Worm (Caenorhabditis elegans) whole organism, L4 larva: Measurements from ENCODE around the gene Y57G11B.5.

Experiments used
- D1046.2 ChIP-seq: fragments of 200-800 bp; sonication (Bioruptor generic); IDR thresholded peaks from 2 replicates; pipeline ENCODE4 v1.3.6; 2022; ENCODE audit warnings: missing genetic modification characterization, missing compliant biosample characterization
- T20F7.1 ChIP-seq: fragments of 200-800 bp; sonication (Bioruptor generic); optimal IDR thresholded peaks from 2 replicates; lab custom pipeline; 2018; ENCODE audit warnings: mild to moderate bottlenecking, missing genetic modification characterization, missing compliant biosample characterization
- T26A8.4 ChIP-seq: fragments of 200-800 bp; sonication (Bioruptor generic); IDR thresholded peaks from 2 replicates; pipeline ENCODE4 v1.3.6; 2022; ENCODE audit warnings: missing genetic modification characterization, missing compliant biosample characterization
- Y105C5A.15 ChIP-seq: fragments of 200-800 bp; sonication (Bioruptor generic); IDR thresholded peaks from 2 replicates; pipeline ENCODE4 v1.3.6; 2022; ENCODE audit warnings: missing genetic modification characterization, missing compliant biosample characterization
- Y5F2A.4 ChIP-seq: fragments of 200-800 bp; sonication (Bioruptor generic); optimal IDR thresholded peaks from 2 replicates; lab custom pipeline; 2018; ENCODE audit warnings: mild to moderate bottlenecking, missing genetic modification characterization, missing compliant biosample characterization
- aly-2 ChIP-seq: sonication (generic microtip); optimal IDR thresholded peaks from 2 replicates; lab custom pipeline; 2018; ENCODE audit warnings: missing biosample characterization, missing genetic modification characterization
- ama-1 ChIP-seq: fragments of 150-350 bp; optimal IDR thresholded peaks from 2 replicates; lab custom pipeline; 2014; ENCODE audit warnings: inconsistent platforms, mixed read lengths
- arid-1 ChIP-seq: fragments of 200-800 bp; sonication (Bioruptor generic); conservative IDR thresholded peaks from 2 replicates; pipeline ENCODE4 v1.3.6; 2022; ENCODE audit warnings: missing genetic modification reagents, missing genetic modification characterization, missing compliant biosample characterization
- ceh-28 ChIP-seq: fragments of 150-350 bp; optimal IDR thresholded peaks from 2 replicates; lab custom pipeline; 2014; ENCODE audit warnings: missing biosample characterization, missing genetic modification reagents, missing genetic modification characterization
- ceh-62 ChIP-seq: sonication (generic microtip); optimal IDR thresholded peaks from 2 replicates; lab custom pipeline; 2017; ENCODE audit warnings: missing biosample characterization, missing genetic modification characterization
- cey-2 ChIP-seq: sonication (generic microtip); optimal IDR thresholded peaks from 3 replicates; lab custom pipeline; 2017; ENCODE audit warnings: missing genetic modification characterization, mild to moderate bottlenecking, missing compliant biosample characterization, antibody characterized with exemption, borderline replicate concordance; ENCODE audit not compliant: insufficient read depth
- daf-16 ChIP-seq, 3 experiments: sonication (generic microtip); optimal IDR thresholded peaks; 2 replicates each; lab custom pipeline; 2016 to 2017; ENCODE audit warnings: missing genetic modification characterization in 3 of 3, missing genetic modification reagents in 3 of 3, mild to moderate bottlenecking in 2 of 3, missing compliant biosample characterization in 2 of 3, missing biosample characterization in 1 of 3, moderate library complexity in 1 of 3
- dmd-6 ChIP-seq: fragments of 200-800 bp; sonication (Bioruptor generic); IDR thresholded peaks from 2 replicates; pipeline ENCODE4 v1.3.6; 2022; ENCODE audit warnings: missing genetic modification reagents, missing genetic modification characterization, missing compliant biosample characterization
- dmd-8 ChIP-seq: fragments of 200-800 bp; sonication (Bioruptor generic); IDR thresholded peaks from 2 replicates; pipeline ENCODE4 v1.3.6; 2022; ENCODE audit warnings: missing genetic modification characterization, missing compliant biosample characterization
- dpl-1 ChIP-seq: fragments of 150-350 bp; optimal IDR thresholded peaks from 2 replicates; lab custom pipeline; 2014; ENCODE audit warnings: missing biosample characterization, missing genetic modification reagents, missing genetic modification characterization
- duxl-1 ChIP-seq: sonication (generic microtip); optimal IDR thresholded peaks from 2 replicates; lab custom pipeline; 2016; ENCODE audit warnings: mild to moderate bottlenecking, missing genetic modification characterization, moderate library complexity, missing compliant biosample characterization; ENCODE audit not compliant: poor library complexity
- dve-1 ChIP-seq: sonication (generic microtip); optimal IDR thresholded peaks from 2 replicates; lab custom pipeline; 2017; ENCODE audit warnings: antibody characterized with exemption, mild to moderate bottlenecking, missing genetic modification characterization, missing compliant biosample characterization; ENCODE audit not compliant: insufficient read depth
- gei-8 ChIP-seq: fragments of 200-800 bp; sonication (Bioruptor generic); optimal IDR thresholded peaks from 2 replicates; lab custom pipeline; 2018; ENCODE audit warnings: mild to moderate bottlenecking, missing genetic modification characterization, missing compliant biosample characterization
- hif-1 ChIP-seq, 2 experiments: sonication (generic microtip); optimal IDR thresholded peaks; 2 replicates each; lab custom pipeline; 2016 to 2017; ENCODE audit warnings: missing compliant biosample characterization in 2 of 2, missing genetic modification characterization in 2 of 2, missing genetic modification reagents in 2 of 2, missing genotype in 2 of 2, mild to moderate bottlenecking in 1 of 2
- hlh-11 ChIP-seq: fragments of 200-800 bp; sonication (Bioruptor generic); optimal IDR thresholded peaks from 2 replicates; lab custom pipeline; 2018; ENCODE audit warnings: mild to moderate bottlenecking, missing genetic modification characterization, missing compliant biosample characterization
- hlh-30 ChIP-seq: sonication (generic microtip); optimal IDR thresholded peaks from 2 replicates; lab custom pipeline; 2017; ENCODE audit warnings: antibody characterized with exemption, mild to moderate bottlenecking, missing genetic modification characterization, missing compliant biosample characterization; ENCODE audit not compliant: insufficient read depth
- lin-1 ChIP-seq: fragments of 200-800 bp; sonication (Bioruptor generic); IDR thresholded peaks from 2 replicates; pipeline ENCODE4 v1.3.6; 2022; ENCODE audit warnings: missing genetic modification reagents, missing genetic modification characterization, missing compliant biosample characterization
- lin-38 ChIP-seq: fragments of 200-800 bp; sonication (Bioruptor generic); IDR thresholded peaks from 2 replicates; pipeline ENCODE4 v1.3.6; 2022; ENCODE audit warnings: missing genetic modification reagents, missing genetic modification characterization, missing compliant biosample characterization
- lin-39 ChIP-seq: fragments of 150-350 bp; optimal IDR thresholded peaks from 2 replicates; lab custom pipeline; 2014; ENCODE audit warnings: missing biosample characterization, missing genetic modification reagents, missing genetic modification characterization
- mdl-1 ChIP-seq, 2 experiments: fragments of 150-350 bp in 1 of 2; sonication (generic microtip) in 1 of 2; optimal IDR thresholded peaks; 2 replicates each; lab custom pipeline; 2014 to 2017; ENCODE audit warnings: missing biosample characterization in 2 of 2, missing genetic modification characterization in 2 of 2
- mdt-29 ChIP-seq: fragments of 200-800 bp; sonication (Bioruptor generic); IDR thresholded peaks from 2 replicates; pipeline ENCODE4 v1.3.6; 2022; ENCODE audit warnings: missing genetic modification reagents, missing genetic modification characterization, missing compliant biosample characterization
- mep-1 ChIP-seq: fragments of 150-350 bp; sonication (generic microtip); optimal IDR thresholded peaks from 3 replicates; lab custom pipeline; 2014; ENCODE audit warnings: missing biosample characterization, missing genetic modification characterization
- mxl-2 ChIP-seq: fragments of 200-800 bp; sonication (Bioruptor generic); conservative IDR thresholded peaks from 2 replicates; pipeline ENCODE4 v1.3.6; 2022; ENCODE audit warnings: missing genetic modification reagents, missing genetic modification characterization, missing compliant biosample characterization
- mxl-3 ChIP-seq: fragments of 200-800 bp; sonication (Bioruptor generic); optimal IDR thresholded peaks from 2 replicates; lab custom pipeline; 2018; ENCODE audit warnings: mild to moderate bottlenecking, missing genetic modification characterization, missing compliant biosample characterization
- nhr-10 ChIP-seq: fragments of 150-350 bp; optimal IDR thresholded peaks from 2 replicates; lab custom pipeline; 2014; ENCODE audit warnings: missing biosample characterization, missing genetic modification characterization
- nhr-102 ChIP-seq: sonication (generic microtip); optimal IDR thresholded peaks from 2 replicates; lab custom pipeline; 2016; ENCODE audit warnings: mild to moderate bottlenecking, missing genetic modification characterization, moderate library complexity, missing compliant biosample characterization
- nhr-11 ChIP-seq: fragments of 150-350 bp; optimal IDR thresholded peaks from 2 replicates; lab custom pipeline; 2014; ENCODE audit warnings: missing biosample characterization, missing genetic modification characterization
- nhr-28 ChIP-seq: fragments of 150-350 bp; optimal IDR thresholded peaks from 2 replicates; lab custom pipeline; 2014; ENCODE audit warnings: missing biosample characterization, missing genetic modification characterization
- nhr-42 ChIP-seq: fragments of 200-800 bp; sonication (Bioruptor generic); IDR thresholded peaks from 2 replicates; pipeline ENCODE4 v1.3.6; 2022; ENCODE audit warnings: missing genetic modification characterization, missing compliant biosample characterization
- nhr-48 ChIP-seq: sonication (generic microtip); optimal IDR thresholded peaks from 2 replicates; lab custom pipeline; 2016; ENCODE audit warnings: mild to moderate bottlenecking, missing genetic modification characterization, missing compliant biosample characterization
- nhr-6 ChIP-seq: fragments of 150-350 bp; optimal IDR thresholded peaks from 2 replicates; lab custom pipeline; 2014; ENCODE audit warnings: missing biosample characterization, missing genetic modification characterization
- pha-4 ChIP-seq, 2 experiments: fragments of 150-350 bp in 1 of 2; fragments of 200-800 bp in 1 of 2; sonication (Bioruptor generic) in 1 of 2; IDR thresholded peaks in 1 of 2; optimal IDR thresholded peaks in 1 of 2; 2 replicates each; pipeline versions ENCODE4 v1.3.6 to Lab custom; 2014 to 2022; ENCODE audit warnings: missing genetic modification characterization in 2 of 2, missing genetic modification reagents in 2 of 2, missing biosample characterization in 1 of 2, missing compliant biosample characterization in 1 of 2
- pqm-1 ChIP-seq: sonication (generic microtip); optimal IDR thresholded peaks from 2 replicates; lab custom pipeline; 2017; ENCODE audit warnings: missing biosample characterization, missing genetic modification characterization
- snpc-4 ChIP-seq: fragments of 150-350 bp; optimal IDR thresholded peaks from 2 replicates; lab custom pipeline; 2014; ENCODE audit warnings: missing biosample characterization, missing genetic modification characterization
- tra-1 ChIP-seq: fragments of 200-800 bp; sonication (Bioruptor generic); IDR thresholded peaks from 2 replicates; pipeline ENCODE4 v1.3.6; 2022; ENCODE audit warnings: missing genetic modification reagents, missing genetic modification characterization, missing compliant biosample characterization
- zfp-2 ChIP-seq: sonication (generic microtip); optimal IDR thresholded peaks from 2 replicates; lab custom pipeline; 2016; ENCODE audit warnings: mild to moderate bottlenecking, missing genetic modification characterization, missing compliant biosample characterization
- zip-2 ChIP-seq: fragments of 150-350 bp; optimal IDR thresholded peaks from 2 replicates; lab custom pipeline; 2014; ENCODE audit warnings: missing biosample characterization, missing genetic modification characterization
- ztf-7 ChIP-seq: fragments of 150-350 bp; optimal IDR thresholded peaks from 2 replicates; lab custom pipeline; 2014; ENCODE audit warnings: missing biosample characterization, missing genetic modification characterization

The Y57G11B.5 gene

ce11 chrIV:14614176-14614740, 39.6 kb downstream of the Y57G11B.5 start:
- no peak for TF ChIP-seq dmd-8 (GFP tag; lab: Robert Waterston, UW)
- TF ChIP-seq dpl-1 (GFP tag; lab: Kevin White, UChicago): no peak
- TF ChIP-seq mxl-3 (GFP tag; lab: Kevin White, UChicago): peak; percentile 61
- TF ChIP-seq snpc-4: no peak
- no peak for TF ChIP-seq arid-1
- no peak for TF ChIP-seq mxl-2
- TF ChIP-seq mdt-29 (GFP tag; lab: Robert Waterston, UW): no peak
- no peak for TF ChIP-seq zip-2 (tag; lab: Kevin White, UChicago)
- TF ChIP-seq mdl-1 (tag; optimal IDR thresholded peaks at IDR 0.05; lab: Kevin White, UChicago): peak in 1 of 2 experiments; percentile 77
- TF ChIP-seq duxl-1 (tag; lab: Kevin White, UChicago): no peak
- no peak for TF ChIP-seq ceh-62 (tag; lab: Kevin White, UChicago)
- TF ChIP-seq ceh-28: no peak
- peak; percentile 66 for TF ChIP-seq hlh-11
- TF ChIP-seq nhr-102 (tag; lab: Kevin White, UChicago): no peak
- no peak for TF ChIP-seq T20F7.1
- no peak for TF ChIP-seq nhr-42
- 0 out of 2 replicates have a peak, but pooled peaks have one; percentile 5 for TF ChIP-seq tra-1
- no peak for TF ChIP-seq T26A8.4 (GFP tag; lab: Robert Waterston, UW)
- peak in 1 of 2 experiments; percentile 41 for TF ChIP-seq hif-1 (tag; optimal IDR thresholded peaks at IDR 0.05; lab: Kevin White, UChicago)
- peak; percentile 67 for TF ChIP-seq hlh-30 (tag; lab: Kevin White, UChicago)
- no peak for TF ChIP-seq daf-16 (GFP tag; optimal IDR thresholded peaks at IDR 0.05; lab: Kevin White, UChicago)
- TF ChIP-seq daf-16 (tag; optimal IDR thresholded peaks at IDR 0.05; lab: Kevin White, UChicago): no peak
- no peak for TF ChIP-seq ztf-7 (tag; lab: Kevin White, UChicago)
- no peak for TF ChIP-seq pqm-1 (tag; lab: Kevin White, UChicago)
- peak; percentile 7 for TF ChIP-seq mep-1 (tag; lab: Kevin White, UChicago)
- peak; percentile 10 for TF ChIP-seq cey-2 (tag; lab: Kevin White, UChicago)
- peak; percentile 11 for TF ChIP-seq ama-1 (lab: Kevin White, UChicago)
- no peak for TF ChIP-seq lin-38
- peak; percentile 46 for TF ChIP-seq nhr-10
- TF ChIP-seq nhr-48 (tag; lab: Kevin White, UChicago): peak; percentile 58
- no peak for TF ChIP-seq zfp-2 (tag; lab: Kevin White, UChicago)
- TF ChIP-seq nhr-11 (tag; lab: Kevin White, UChicago): peak; percentile 8
- no peak for TF ChIP-seq lin-1 (GFP tag; lab: Robert Waterston, UW)
- TF ChIP-seq nhr-6 (tag; lab: Kevin White, UChicago): peak; percentile 11
- peak; percentile 67 for TF ChIP-seq dve-1 (tag; lab: Kevin White, UChicago)
- TF ChIP-seq nhr-28: peak; percentile 70
- peak; percentile 68 for TF ChIP-seq dmd-6 (GFP tag; lab: Robert Waterston, UW)
- TF ChIP-seq lin-39: no peak
- no peak for TF ChIP-seq pha-4 (GFP tag; IDR thresholded peaks at IDR 0.05; lab: Robert Waterston, UW)
- TF ChIP-seq pha-4 (tag; optimal IDR thresholded peaks at IDR 0.05; lab: Kevin White, UChicago): no peak

DNA sequence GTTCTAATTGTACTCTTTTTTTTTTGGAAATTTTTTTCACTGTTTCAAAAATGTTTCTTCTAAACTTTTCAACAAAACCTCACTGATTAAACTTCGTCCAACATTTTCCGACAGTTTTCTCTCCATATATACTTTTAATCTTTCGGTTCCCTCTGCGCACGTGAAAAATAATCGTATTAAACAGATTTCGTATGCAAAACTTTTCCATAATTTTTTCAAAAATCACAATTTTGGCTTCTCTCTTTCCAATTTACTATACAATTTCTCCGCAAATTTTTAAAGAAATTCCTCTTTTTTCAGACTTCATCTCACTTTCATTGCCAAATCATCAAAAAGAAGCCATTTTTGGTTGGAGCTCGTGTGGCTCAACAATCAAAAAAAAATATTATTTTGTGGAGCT, 41.7 kb downstream of the Y57G11B.5 start, which contains the start of gene dmd-6:
Gene dmd-6 (plus strand): TSS at position 301 of the 400 bp plus-strand sequence.
- no peak for TF ChIP-seq aly-2 (tag; lab: Kevin White, UChicago)
- no peak for TF ChIP-seq zip-2 (tag; lab: Kevin White, UChicago)
- TF ChIP-seq Y105C5A.15 (GFP tag; lab: Robert Waterston, UW): no peak
- no peak for TF ChIP-seq ztf-7 (tag; lab: Kevin White, UChicago)
- TF ChIP-seq D1046.2 (GFP tag; lab: Robert Waterston, UW): no peak
- TF ChIP-seq cey-2 (tag; lab: Kevin White, UChicago): no peak
- no peak for TF ChIP-seq mdl-1 (tag; optimal IDR thresholded peaks at IDR 0.05; lab: Kevin White, UChicago)
- TF ChIP-seq lin-1 (GFP tag; lab: Robert Waterston, UW): no peak
- no peak for TF ChIP-seq gei-8
- TF ChIP-seq Y5F2A.4 (GFP tag; lab: Kevin White, UChicago): no peak
